Fruit fly (Drosophila melanogaster) whole organism, embryonic: Measurements from ENCODE around the gene CG11898.

Experiments used
- CG12104 ChIP-seq: fragments of 200-800 bp; sonication (Bioruptor generic); optimal IDR thresholded peaks from 3 replicates; lab custom pipeline; 2016; ENCODE audit warnings: missing biosample characterization, missing genetic modification characterization
- CG30431 ChIP-seq: fragments of 200-800 bp; sonication (Bioruptor generic); optimal IDR thresholded peaks from 2 replicates; lab custom pipeline; 2017; ENCODE audit warnings: missing biosample characterization, missing genetic modification characterization
- CHES-1-like ChIP-seq: fragments of 200-800 bp; sonication (Bioruptor generic); optimal IDR thresholded peaks from 2 replicates; lab custom pipeline; 2016; ENCODE audit warnings: missing biosample characterization, missing genetic modification characterization
- Kr ChIP-seq: fragments of 200-800 bp; sonication (Bioruptor generic); optimal IDR thresholded peaks from 2 replicates; lab custom pipeline; 2017; ENCODE audit warnings: missing biosample characterization, mild to moderate bottlenecking, missing genetic modification characterization
- Mrtf ChIP-seq: fragments of 200-800 bp; sonication (Bioruptor generic); IDR thresholded peaks from 3 replicates; pipeline ENCODE4 v1.3.6; 2022; ENCODE audit warnings: missing biosample characterization, missing genetic modification characterization
- Nf-YC ChIP-seq: fragments of 200-800 bp; optimal IDR thresholded peaks from 3 replicates; lab custom pipeline; 2019; ENCODE audit warnings: missing biosample characterization, mild to moderate bottlenecking, missing genetic modification characterization, moderate library complexity
- Scr ChIP-seq: fragments of 200-800 bp; sonication (Bioruptor generic); IDR thresholded peaks from 2 replicates; pipeline ENCODE4 v1.3.6; 2022; ENCODE audit warnings: missing biosample characterization, missing genetic modification characterization; ENCODE audit not compliant: partially characterized antibody
- Ssrp ChIP-seq: fragments of 200-800 bp; sonication (Bioruptor generic); optimal IDR thresholded peaks from 2 replicates; lab custom pipeline; 2018; ENCODE audit warnings: missing biosample characterization, mild to moderate bottlenecking, missing genetic modification characterization, moderate library complexity
- Trl ChIP-seq, 3 experiments: fragments of >200 bp in 2 of 3; fragments of 200-800 bp in 1 of 3; sonication (Bioruptor generic) in 1 of 3; optimal IDR thresholded peaks; 2 replicates in 1 of 3; 3 replicates in 2 of 3; lab custom pipeline; 2016 to 2017; ENCODE audit warnings: missing biosample characterization in 1 of 3, missing genetic modification characterization in 1 of 3
- lilli ChIP-seq: fragments of 200-800 bp; sonication (Bioruptor generic); optimal IDR thresholded peaks from 3 replicates; lab custom pipeline; 2016; ENCODE audit warnings: missing biosample characterization, missing genetic modification characterization
- so ChIP-seq: fragments of 200-800 bp; sonication (Bioruptor generic); IDR thresholded peaks from 3 replicates; pipeline ENCODE4 v1.3.6; 2022; ENCODE audit warnings: missing biosample characterization, missing genetic modification characterization
- ssp ChIP-seq: fragments of 200-800 bp; sonication (Bioruptor generic); IDR thresholded peaks from 2 replicates; pipeline ENCODE4 v1.3.6; 2022; ENCODE audit warnings: missing biosample characterization, missing genetic modification characterization
- wor ChIP-seq: fragments of 200-800 bp; sonication (Bioruptor generic); IDR thresholded peaks from 2 replicates; pipeline ENCODE4 v1.3.6; 2022; ENCODE audit warnings: missing biosample characterization, missing genetic modification characterization

dm6 chr3R:29213416-29213815 lies 48.0 kb downstream of the CG11898 start:
- no peak for TF ChIP-seq CG30431
- no peak for TF ChIP-seq CHES-1-like (GFP tag; lab: Kevin White, UChicago)
- no peak for TF ChIP-seq so (GFP tag; lab: Robert Waterston, UW)
- no peak for TF ChIP-seq Scr
- no peak for TF ChIP-seq Trl (optimal IDR thresholded peaks at IDR 0.05; lab: Kevin White, UChicago)
- TF ChIP-seq Trl (GFP tag; optimal IDR thresholded peaks at IDR 0.05; lab: Kevin White, UChicago), result no peak
- TF ChIP-seq lilli (GFP tag; lab: Kevin White, UChicago), result no peak
- no peak for TF ChIP-seq Nf-YC (tag; lab: Kevin White, UChicago)
- TF ChIP-seq wor (GFP tag; lab: Robert Waterston, UW), result no peak
- TF ChIP-seq ssp (GFP tag; lab: Robert Waterston, UW), result no peak
- TF ChIP-seq Ssrp (tag; lab: Kevin White, UChicago), result no peak
- TF ChIP-seq CG12104, result no peak
- TF ChIP-seq Mrtf (GFP tag; lab: Robert Waterston, UW), result no peak
- TF ChIP-seq Kr (GFP tag; lab: Kevin White, UChicago), result no peak
